Worm (Caenorhabditis elegans) whole organism, early embryonic: Measurements from ENCODE around the gene sra-38.
A peak's percentile ranks its signal among the peaks of the same experiment; 100 is the strongest.

ENCODE experiments used
- B0310.2 ChIP-seq: sonication (generic microtip); optimal IDR thresholded peaks from 2 replicates; lab custom pipeline; 2016; ENCODE audit warnings: mild to moderate bottlenecking, missing genetic modification characterization, missing compliant biosample characterization
- F13C5.2 ChIP-seq: sonication (generic microtip); optimal IDR thresholded peaks from 2 replicates; lab custom pipeline; 2017; ENCODE audit warnings: mild to moderate bottlenecking, missing genetic modification characterization, inconsistent platforms, missing compliant biosample characterization
- aly-1 ChIP-seq: sonication (generic microtip); optimal IDR thresholded peaks from 2 replicates; lab custom pipeline; 2016; ENCODE audit warnings: missing genetic modification characterization, missing compliant biosample characterization
- ama-1 ChIP-seq: fragments of 150-350 bp; optimal IDR thresholded peaks from 2 replicates; lab custom pipeline; 2014
- ceh-13 ChIP-seq: fragments of 200-800 bp; sonication (Bioruptor generic); optimal IDR thresholded peaks from 2 replicates; lab custom pipeline; 2018; ENCODE audit warnings: mild to moderate bottlenecking, missing genetic modification characterization, missing compliant biosample characterization
- ceh-36 ChIP-seq: sonication (generic microtip); optimal IDR thresholded peaks from 2 replicates; lab custom pipeline; 2016; ENCODE audit warnings: missing genetic modification characterization, inconsistent platforms, missing compliant biosample characterization
- ets-7 ChIP-seq: sonication (generic microtip); optimal IDR thresholded peaks from 2 replicates; lab custom pipeline; 2016; ENCODE audit warnings: missing genotype, missing genetic modification characterization, missing compliant biosample characterization
- flt-1 ChIP-seq: fragments of 200-800 bp; sonication (Bioruptor generic); IDR thresholded peaks from 2 replicates; pipeline ENCODE4 v1.3.6; 2022; ENCODE audit warnings: missing genetic modification characterization, missing compliant biosample characterization
- hmbx-1 ChIP-seq: sonication (generic microtip); optimal IDR thresholded peaks from 2 replicates; lab custom pipeline; 2016; ENCODE audit warnings: mild to moderate bottlenecking, missing genetic modification characterization, missing compliant biosample characterization
- hmg-4 ChIP-seq: fragments of 200-800 bp; sonication (Bioruptor generic); optimal IDR thresholded peaks from 2 replicates; lab custom pipeline; 2018; ENCODE audit warnings: mild to moderate bottlenecking, missing genetic modification characterization, missing compliant biosample characterization
- hnd-1 ChIP-seq: sonication (generic microtip); optimal IDR thresholded peaks from 2 replicates; lab custom pipeline; 2016; ENCODE audit warnings: missing genetic modification characterization, missing compliant biosample characterization
- pes-1 ChIP-seq: fragments of 200-800 bp; sonication (Bioruptor generic); IDR thresholded peaks from 2 replicates; pipeline ENCODE4 v1.3.6; 2022; ENCODE audit warnings: missing genetic modification reagents, missing genetic modification characterization, missing compliant biosample characterization
- scrt-1 ChIP-seq: fragments of 200-800 bp; sonication (Bioruptor generic); IDR thresholded peaks from 2 replicates; pipeline ENCODE4 v1.3.6; 2022; ENCODE audit warnings: missing genetic modification characterization, missing compliant biosample characterization
- sea-1 ChIP-seq: fragments of 200-800 bp; sonication (Bioruptor generic); conservative IDR thresholded peaks from 2 replicates; pipeline ENCODE4 v1.3.6; 2022; ENCODE audit warnings: missing genetic modification characterization, missing compliant biosample characterization
- tbx-11 ChIP-seq: fragments of 200-800 bp; sonication (Bioruptor generic); IDR thresholded peaks from 2 replicates; pipeline ENCODE4 v1.3.6; 2022; ENCODE audit warnings: missing genetic modification characterization, missing compliant biosample characterization
- tbx-37 ChIP-seq: fragments of 200-800 bp; sonication (Bioruptor generic); conservative IDR thresholded peaks from 2 replicates; pipeline ENCODE4 v1.3.6; 2022; ENCODE audit warnings: missing genetic modification reagents, missing genetic modification characterization, missing compliant biosample characterization
- tra-4 ChIP-seq: sonication (generic microtip); optimal IDR thresholded peaks from 2 replicates; lab custom pipeline; 2017; ENCODE audit warnings: missing genetic modification characterization, missing compliant biosample characterization

Gene sra-38

ce11 chrX:13882639-13883038 is 17.3 kb downstream of the sra-38 start, which contains the start of gene hlb-1:
Gene hlb-1, minus strand, starts transcription at chrX:13882739.
- no peak for TF ChIP-seq ets-7 (tag; lab: Kevin White, UChicago)
- no peak for TF ChIP-seq aly-1
- no peak for TF ChIP-seq ceh-13 (GFP tag; lab: Kevin White, UChicago)
- no peak for TF ChIP-seq pes-1
- no peak for TF ChIP-seq flt-1 (GFP tag; lab: Robert Waterston, UW)
- TF ChIP-seq hnd-1: no peak
- TF ChIP-seq ceh-36: no peak
- no peak for TF ChIP-seq tra-4 (tag; lab: Kevin White, UChicago)
- TF ChIP-seq scrt-1 (GFP tag; lab: Robert Waterston, UW): no peak
- TF ChIP-seq ama-1 (lab: Kevin White, UChicago): no peak
- no peak for TF ChIP-seq tbx-11 (GFP tag; lab: Robert Waterston, UW)
- TF ChIP-seq B0310.2: no peak
- TF ChIP-seq sea-1 (GFP tag; lab: Robert Waterston, UW): no peak
- no peak for TF ChIP-seq hmbx-1 (tag; lab: Kevin White, UChicago)
- TF ChIP-seq F13C5.2: no peak
- TF ChIP-seq tbx-37 (GFP tag; lab: Robert Waterston, UW): no peak

ce11 chrX:13881760-13882369 is 18.1 kb downstream of the sra-38 start:
- TF ChIP-seq flt-1 (GFP tag; lab: Robert Waterston, UW) (no peak), tbx-37 (GFP tag; lab: Robert Waterston, UW) (no peak), B0310.2 (no peak), pes-1 (no peak), hmg-4 (GFP tag; lab: Kevin White, UChicago) (peak; percentile 62), ets-7 (tag; lab: Kevin White, UChicago) (no peak), F13C5.2 (no peak)

ce11 chrX:13878082-13878481 is 21.9 kb downstream of the sra-38 start:
- TF ChIP-seq B0310.2 (no peak), ets-7 (tag; lab: Kevin White, UChicago) (no peak), scrt-1 (GFP tag; lab: Robert Waterston, UW) (no peak), ceh-36 (no peak), tra-4 (tag; lab: Kevin White, UChicago) (no peak), tbx-11 (GFP tag; lab: Robert Waterston, UW) (no peak), tbx-37 (GFP tag; lab: Robert Waterston, UW) (no peak), aly-1 (no peak), hmbx-1 (tag; lab: Kevin White, UChicago) (no peak), ceh-13 (GFP tag; lab: Kevin White, UChicago) (no peak), flt-1 (GFP tag; lab: Robert Waterston, UW) (no peak), F13C5.2 (no peak), hnd-1 (no peak), pes-1 (no peak), ama-1 (lab: Kevin White, UChicago) (no peak), sea-1 (GFP tag; lab: Robert Waterston, UW) (no peak), hmg-4 (GFP tag; lab: Kevin White, UChicago) (no peak)

- TF ChIP-seq ceh-36: no peak
- no peak for TF ChIP-seq sea-1 (GFP tag; lab: Robert Waterston, UW)
- no peak for TF ChIP-seq aly-1
- no peak for TF ChIP-seq flt-1 (GFP tag; lab: Robert Waterston, UW)
- TF ChIP-seq pes-1: no peak
- TF ChIP-seq hnd-1: no peak
- no peak for TF ChIP-seq scrt-1 (GFP tag; lab: Robert Waterston, UW)
- no peak for TF ChIP-seq tbx-11 (GFP tag; lab: Robert Waterston, UW)
- no peak for TF ChIP-seq hmg-4 (GFP tag; lab: Kevin White, UChicago)
- no peak for TF ChIP-seq hmbx-1 (tag; lab: Kevin White, UChicago)
- no peak for TF ChIP-seq ama-1 (lab: Kevin White, UChicago)
- TF ChIP-seq tra-4 (tag; lab: Kevin White, UChicago): no peak
- no peak for TF ChIP-seq tbx-37 (GFP tag; lab: Robert Waterston, UW)
Observed at ce11 chrX:13876860-13877259, 23.1 kb downstream of the sra-38 start.

- TF ChIP-seq pes-1 (no peak), tbx-37 (GFP tag; lab: Robert Waterston, UW) (no peak), hnd-1 (no peak), flt-1 (GFP tag; lab: Robert Waterston, UW) (no peak), ets-7 (tag; lab: Kevin White, UChicago) (no peak), hmbx-1 (tag; lab: Kevin White, UChicago) (no peak), B0310.2 (no peak), sea-1 (GFP tag; lab: Robert Waterston, UW) (no peak), ceh-13 (GFP tag; lab: Kevin White, UChicago) (no peak)
Observed at ce11 chrX:13875913-13876312, 24.0 kb downstream of the sra-38 start.

ce11 chrX:13873324-13873933 is 26.5 kb downstream of the sra-38 start:
- no peak for TF ChIP-seq ceh-36
- no peak for TF ChIP-seq hmg-4 (GFP tag; lab: Kevin White, UChicago)
- no peak for TF ChIP-seq tbx-11 (GFP tag; lab: Robert Waterston, UW)
- TF ChIP-seq scrt-1 (GFP tag; lab: Robert Waterston, UW): no peak
- TF ChIP-seq tra-4 (tag; lab: Kevin White, UChicago): no peak
- TF ChIP-seq F13C5.2: no peak
- TF ChIP-seq B0310.2: no peak
- TF ChIP-seq ets-7 (tag; lab: Kevin White, UChicago): no peak
- no peak for TF ChIP-seq hnd-1
- no peak for TF ChIP-seq pes-1
- TF ChIP-seq ceh-13 (GFP tag; lab: Kevin White, UChicago): no peak
- TF ChIP-seq tbx-37 (GFP tag; lab: Robert Waterston, UW): no peak

ce11 chrX:13871110-13871509 is 28.8 kb downstream of the sra-38 start:
- TF ChIP-seq aly-1: no peak
- no peak for TF ChIP-seq ceh-13 (GFP tag; lab: Kevin White, UChicago)
- TF ChIP-seq hmbx-1 (tag; lab: Kevin White, UChicago): no peak
- no peak for TF ChIP-seq pes-1
- no peak for TF ChIP-seq F13C5.2
- no peak for TF ChIP-seq sea-1 (GFP tag; lab: Robert Waterston, UW)
- no peak for TF ChIP-seq hmg-4 (GFP tag; lab: Kevin White, UChicago)
- TF ChIP-seq tra-4 (tag; lab: Kevin White, UChicago): no peak
- TF ChIP-seq scrt-1 (GFP tag; lab: Robert Waterston, UW): no peak
- no peak for TF ChIP-seq tbx-37 (GFP tag; lab: Robert Waterston, UW)
- no peak for TF ChIP-seq ama-1 (lab: Kevin White, UChicago)
- no peak for TF ChIP-seq tbx-11 (GFP tag; lab: Robert Waterston, UW)
- TF ChIP-seq B0310.2: no peak
